Worm (Caenorhabditis elegans) whole organism, young adult: ENCODE measurements around the gene F38A5.6.
"Not testable (repeated sequence)": the region's sequence is repeated elsewhere in the genome, so short reads cannot be mapped to it uniquely, and the experiment has no call there.

Experiments
- B0019.2 ChIP-seq: fragments of 200-800 bp; sonication (Bioruptor generic); conservative IDR thresholded peaks from 2 replicates; pipeline ENCODE4 v1.3.6; 2022; ENCODE audit warnings: missing genetic modification reagents, missing genetic modification characterization, missing compliant biosample characterization
- B0261.1 ChIP-seq: sonication (generic microtip); optimal IDR thresholded peaks from 2 replicates; lab custom pipeline; 2016; ENCODE audit warnings: mild to moderate bottlenecking, missing genetic modification characterization, moderate library complexity, missing compliant biosample characterization
- F10E7.11 ChIP-seq: sonication (generic microtip); optimal IDR thresholded peaks from 2 replicates; lab custom pipeline; 2017; ENCODE audit warnings: mild to moderate bottlenecking, missing genetic modification characterization, moderate library complexity, missing compliant biosample characterization
- Y95B8A.8 ChIP-seq: fragments of 200-800 bp; sonication (Bioruptor generic); IDR thresholded peaks from 2 replicates; pipeline ENCODE4 v1.3.6; 2022; ENCODE audit warnings: missing genetic modification reagents, missing genetic modification characterization, missing compliant biosample characterization
- aptf-2 ChIP-seq: fragments of 200-800 bp; sonication (Bioruptor generic); conservative IDR thresholded peaks from 2 replicates; pipeline ENCODE4 v1.3.6; 2022; ENCODE audit warnings: missing genetic modification reagents, missing genetic modification characterization, missing compliant biosample characterization
- attf-3 ChIP-seq: fragments of 200-800 bp; sonication (Bioruptor generic); conservative IDR thresholded peaks from 2 replicates; pipeline ENCODE4 v1.3.6; 2022; ENCODE audit warnings: missing genetic modification reagents, missing genetic modification characterization, missing compliant biosample characterization
- ceh-91 ChIP-seq: fragments of 200-800 bp; sonication (Bioruptor generic); IDR thresholded peaks from 2 replicates; pipeline ENCODE4 v1.3.6; 2022; ENCODE audit warnings: missing genetic modification reagents, missing genetic modification characterization, missing compliant biosample characterization
- dpff-1 ChIP-seq: sonication (generic microtip); optimal IDR thresholded peaks from 2 replicates; lab custom pipeline; 2017; ENCODE audit warnings: mild to moderate bottlenecking, missing genetic modification characterization, missing compliant biosample characterization
- efl-1 ChIP-seq: fragments of 150-350 bp; optimal IDR thresholded peaks from 2 replicates; lab custom pipeline; 2014; ENCODE audit warnings: missing biosample characterization, missing genetic modification reagents, missing genetic modification characterization
- lin-26 ChIP-seq: fragments of 200-800 bp; sonication (Bioruptor generic); IDR thresholded peaks from 2 replicates; pipeline ENCODE4 v1.3.6; 2022; ENCODE audit warnings: missing genetic modification reagents, missing genetic modification characterization, missing compliant biosample characterization
- lin-35 ChIP-seq, 3 experiments: fragments of 150-350 bp in 2 of 3; sonication (generic microtip) in 1 of 3; optimal IDR thresholded peaks; 2 replicates each; lab custom pipeline; 2014 to 2018; ENCODE audit warnings: missing biosample characterization in 3 of 3, missing genetic modification characterization in 3 of 3, missing genetic modification reagents in 3 of 3
- lir-1 ChIP-seq: fragments of 200-800 bp; sonication (Bioruptor generic); conservative IDR thresholded peaks from 2 replicates; pipeline ENCODE4 v1.3.6; 2022; ENCODE audit warnings: missing genetic modification reagents, missing genetic modification characterization, missing compliant biosample characterization
- lsl-1 ChIP-seq: fragments of 200-800 bp; sonication (Bioruptor generic); optimal IDR thresholded peaks from 2 replicates; lab custom pipeline; 2018; ENCODE audit warnings: mild to moderate bottlenecking, missing genetic modification characterization, moderate library complexity, missing compliant biosample characterization
- lsy-27 ChIP-seq: sonication (generic microtip); optimal IDR thresholded peaks from 2 replicates; lab custom pipeline; 2017; ENCODE audit warnings: missing genetic modification characterization, mild to moderate bottlenecking, missing compliant biosample characterization, antibody characterized with exemption, missing genotype, borderline replicate concordance; ENCODE audit not compliant: insufficient read depth
- madf-10 ChIP-seq: sonication (generic microtip); optimal IDR thresholded peaks from 2 replicates; lab custom pipeline; 2016; ENCODE audit warnings: mild to moderate bottlenecking, missing genetic modification characterization, missing compliant biosample characterization
- madf-3 ChIP-seq: fragments of 200-800 bp; sonication (Bioruptor generic); IDR thresholded peaks from 2 replicates; pipeline ENCODE4 v1.3.6; 2022; ENCODE audit warnings: missing genetic modification reagents, missing genetic modification characterization, missing compliant biosample characterization
- mcd-1 ChIP-seq: fragments of 200-800 bp; sonication (Bioruptor generic); IDR thresholded peaks from 2 replicates; pipeline ENCODE4 v1.3.6; 2022; ENCODE audit warnings: missing genetic modification reagents, missing genetic modification characterization, missing compliant biosample characterization
- mel-28 ChIP-seq: sonication (generic microtip); optimal IDR thresholded peaks from 2 replicates; lab custom pipeline; 2016; ENCODE audit warnings: borderline replicate concordance, mild to moderate bottlenecking, missing genetic modification characterization, missing compliant biosample characterization
- mxl-1 ChIP-seq: sonication (generic microtip); optimal IDR thresholded peaks from 2 replicates; lab custom pipeline; 2016; ENCODE audit warnings: missing genetic modification characterization, missing compliant biosample characterization
- nhr-80 ChIP-seq: sonication (generic microtip); optimal IDR thresholded peaks from 2 replicates; lab custom pipeline; 2016; ENCODE audit warnings: missing genetic modification characterization, missing compliant biosample characterization
- pbrm-1 ChIP-seq: fragments of 200-800 bp; sonication (Bioruptor generic); IDR thresholded peaks from 2 replicates; pipeline ENCODE4 v1.3.6; 2022; ENCODE audit warnings: missing genetic modification reagents, missing genetic modification characterization, missing compliant biosample characterization
- sea-2 ChIP-seq: fragments of 200-800 bp; sonication (Bioruptor generic); IDR thresholded peaks from 2 replicates; pipeline ENCODE4 v1.3.6; 2022; ENCODE audit warnings: missing genetic modification characterization, missing compliant biosample characterization
- snpc-1.1 ChIP-seq: sonication (generic microtip); optimal IDR thresholded peaks from 2 replicates; lab custom pipeline; 2017; ENCODE audit warnings: missing genetic modification characterization, mild to moderate bottlenecking, missing compliant biosample characterization, antibody characterized with exemption, moderate library complexity, missing genotype, missing genetic modification reagents; ENCODE audit not compliant: insufficient read depth
- snpc-1.3 ChIP-seq: sonication (generic microtip); optimal IDR thresholded peaks from 2 replicates; lab custom pipeline; 2017; ENCODE audit warnings: missing genetic modification characterization, mild to moderate bottlenecking, missing compliant biosample characterization, antibody characterized with exemption, moderate library complexity, missing genotype, missing genetic modification reagents; ENCODE audit not compliant: insufficient read depth
- somi-1 ChIP-seq: fragments of 200-800 bp; sonication (Bioruptor generic); optimal IDR thresholded peaks from 2 replicates; lab custom pipeline; 2018; ENCODE audit warnings: mild to moderate bottlenecking, missing genetic modification characterization, missing compliant biosample characterization
- sptf-2 ChIP-seq: fragments of 200-800 bp; sonication (Bioruptor generic); optimal IDR thresholded peaks from 2 replicates; lab custom pipeline; 2018; ENCODE audit warnings: mild to moderate bottlenecking, missing genetic modification characterization, missing compliant biosample characterization
- tlf-1 ChIP-seq: fragments of 200-800 bp; sonication (Bioruptor generic); optimal IDR thresholded peaks from 2 replicates; lab custom pipeline; 2018; ENCODE audit warnings: mild to moderate bottlenecking, missing genetic modification characterization, missing compliant biosample characterization
- unc-62 ChIP-seq: fragments of 150-350 bp; optimal IDR thresholded peaks from 2 replicates; lab custom pipeline; 2014; ENCODE audit warnings: missing biosample characterization, missing genetic modification reagents, missing genetic modification characterization
- xnd-1 ChIP-seq: sonication (generic microtip); optimal IDR thresholded peaks from 2 replicates; lab custom pipeline; 2016; ENCODE audit warnings: missing genotype, missing genetic modification reagents, missing genetic modification characterization, missing compliant biosample characterization
- zim-3 ChIP-seq: sonication (generic microtip); optimal IDR thresholded peaks from 2 replicates; lab custom pipeline; 2017; ENCODE audit warnings: mild to moderate bottlenecking, missing genetic modification characterization, moderate library complexity, missing compliant biosample characterization

F38A5.6 gene

ce11 chrIV:6599447-6599846 lies 2.2 kb upstream of the F38A5.6 start, which contains the start of gene F38A5.8:
F38A5.8 (plus strand) TSS chrIV:6599747.
- TF ChIP-seq snpc-1.3 (tag; lab: Kevin White, UChicago): no peak
- TF ChIP-seq aptf-2: no peak
- no peak for TF ChIP-seq tlf-1 (GFP tag; lab: Kevin White, UChicago)
- TF ChIP-seq lin-35 (GFP tag; optimal IDR thresholded peaks at IDR 0.05; lab: Kevin White, UChicago): no peak
- no peak for TF ChIP-seq mxl-1 (tag; lab: Kevin White, UChicago)
- TF ChIP-seq dpff-1 (tag; lab: Kevin White, UChicago): no peak
- TF ChIP-seq F10E7.11 (tag; lab: Kevin White, UChicago): no peak

ce11 chrIV:6598740-6599139 lies 1.5 kb upstream of the F38A5.6 start, which contains the start of gene nspb-5:
nspb-5 (plus strand) TSS chrIV:6599040.
- not testable (repeated sequence) for TF ChIP-seq lin-26 (GFP tag; lab: Robert Waterston, UW); xnd-1 (tag; lab: Kevin White, UChicago); snpc-1.1 (tag; lab: Kevin White, UChicago)

- not testable (repeated sequence) for TF ChIP-seq lsl-1 (GFP tag; lab: Kevin White, UChicago); ceh-91 (GFP tag; lab: Robert Waterston, UW); lsy-27 (tag; lab: Kevin White, UChicago)
Measured at ce11 chrIV:6597918-6598317, 720 bp upstream of the F38A5.6 start, which contains the start of gene nspb-4. nspb-4 (plus strand) TSS chrIV:6598218.

- no peak for TF ChIP-seq unc-62 (GFP tag; lab: Kevin White, UChicago)
- no peak for TF ChIP-seq efl-1
- TF ChIP-seq attf-3 (GFP tag; lab: Robert Waterston, UW): no peak
- TF ChIP-seq somi-1 (GFP tag; lab: Kevin White, UChicago): no peak
- TF ChIP-seq madf-10 (tag; lab: Kevin White, UChicago): no peak
Measured at ce11 chrIV:6595912-6596311, 1.3 kb downstream of the F38A5.6 start, which contains the start of gene F38A5.22. F38A5.22 (minus strand) TSS chrIV:6595940.

ce11 chrIV:6594871-6595270 lies 2.3 kb downstream of the F38A5.6 start, which contains the start of gene nspb-3:
nspb-3 (minus strand) TSS chrIV:6594971.
- TF ChIP-seq sptf-2 (GFP tag; lab: Kevin White, UChicago); lir-1 (GFP tag; lab: Robert Waterston, UW); B0261.1 (tag; lab: Kevin White, UChicago): not testable (repeated sequence)

- TF ChIP-seq madf-3 (GFP tag; lab: Robert Waterston, UW); xnd-1 (tag; lab: Kevin White, UChicago); B0019.2 (GFP tag; lab: Robert Waterston, UW): not testable (repeated sequence)
Measured at ce11 chrIV:6591010-6591746, 6.0 kb downstream of the F38A5.6 start, which contains the start of the genes nspb-1 and nspb-2. nspb-1 (minus strand) TSS chrIV:6591110. nspb-2 (plus strand) TSS chrIV:6591696.

- no peak for TF ChIP-seq mcd-1 (GFP tag; lab: Robert Waterston, UW)
- no peak for TF ChIP-seq zim-3 (tag; lab: Kevin White, UChicago)
- peak; percentile 69 for TF ChIP-seq nhr-80 (tag; lab: Kevin White, UChicago)
- no peak for TF ChIP-seq lir-1 (GFP tag; lab: Robert Waterston, UW)
- no peak for TF ChIP-seq sea-2
- no peak for TF ChIP-seq Y95B8A.8
- no peak for TF ChIP-seq pbrm-1 (GFP tag; lab: Robert Waterston, UW)
- no peak for TF ChIP-seq mel-28 (tag; lab: Kevin White, UChicago)
Measured at ce11 chrIV:6590029-6590428, 7.2 kb downstream of the F38A5.6 start, which contains the start of the genes lec-11 and irld-7. lec-11 (minus strand) TSS chrIV:6590154. irld-7 (plus strand) TSS chrIV:6590360.
